Worm (Caenorhabditis elegans) whole organism, young adult: Measurements from ENCODE around the gene Y45F10B.9.

Source experiments
- B0336.3 ChIP-seq: fragments of 200-800 bp; sonication (Bioruptor generic); IDR thresholded peaks from 2 replicates; pipeline ENCODE4 v1.3.6; 2022; ENCODE audit warnings: missing genetic modification characterization, missing compliant biosample characterization
- C06A6.2 ChIP-seq: fragments of 200-800 bp; sonication (Bioruptor generic); conservative IDR thresholded peaks from 2 replicates; pipeline ENCODE4 v1.3.6; 2022; ENCODE audit warnings: missing genetic modification characterization, missing compliant biosample characterization
- C17E4.6 ChIP-seq: fragments of 200-800 bp; sonication (Bioruptor generic); IDR thresholded peaks from 2 replicates; pipeline ENCODE4 v1.3.6; 2022; ENCODE audit warnings: missing genetic modification reagents, missing genetic modification characterization, missing compliant biosample characterization
- D2030.7 ChIP-seq: fragments of 200-800 bp; sonication (Bioruptor generic); IDR thresholded peaks from 2 replicates; pipeline ENCODE4 v1.3.6; 2022; ENCODE audit warnings: missing genetic modification reagents, missing genetic modification characterization, missing compliant biosample characterization
- F33H1.4 ChIP-seq: fragments of 200-800 bp; sonication (Bioruptor generic); IDR thresholded peaks from 2 replicates; pipeline ENCODE4 v1.3.6; 2022; ENCODE audit warnings: missing genetic modification reagents, missing genetic modification characterization, missing compliant biosample characterization
- F37B4.10 ChIP-seq: fragments of 200-800 bp; sonication (Bioruptor generic); IDR thresholded peaks from 2 replicates; pipeline ENCODE4 v1.3.6; 2022; ENCODE audit warnings: missing genetic modification characterization, missing compliant biosample characterization
- F49E8.2 ChIP-seq: sonication (generic microtip); optimal IDR thresholded peaks from 3 replicates; lab custom pipeline; 2017; ENCODE audit warnings: missing genetic modification characterization, mild to moderate bottlenecking, missing compliant biosample characterization, antibody characterized with exemption, moderate library complexity; ENCODE audit not compliant: insufficient read depth
- F52B5.7 ChIP-seq: sonication (generic microtip); optimal IDR thresholded peaks from 2 replicates; lab custom pipeline; 2016; ENCODE audit warnings: mild to moderate bottlenecking, missing genetic modification characterization, missing compliant biosample characterization
- F57A8.1 ChIP-seq: fragments of 200-800 bp; sonication (Bioruptor generic); optimal IDR thresholded peaks from 2 replicates; lab custom pipeline; 2018; ENCODE audit warnings: mild to moderate bottlenecking, missing genetic modification characterization, moderate library complexity, missing compliant biosample characterization
- T07F8.4 ChIP-seq: sonication (generic microtip); optimal IDR thresholded peaks from 2 replicates; lab custom pipeline; 2016; ENCODE audit warnings: mild to moderate bottlenecking, missing genetic modification characterization, moderate library complexity, missing compliant biosample characterization
- Y53F4B.3 ChIP-seq: fragments of 200-800 bp; sonication (Bioruptor generic); IDR thresholded peaks from 2 replicates; pipeline ENCODE4 v1.3.6; 2022; ENCODE audit warnings: missing genetic modification reagents, missing genetic modification characterization, missing compliant biosample characterization
- Y53G8AR.9 ChIP-seq: fragments of 200-800 bp; sonication (Bioruptor generic); conservative IDR thresholded peaks from 2 replicates; pipeline ENCODE4 v1.3.6; 2022; ENCODE audit warnings: missing genetic modification reagents, missing genetic modification characterization, missing compliant biosample characterization
- athp-1 ChIP-seq: sonication (generic microtip); optimal IDR thresholded peaks from 2 replicates; lab custom pipeline; 2017; ENCODE audit warnings: mild to moderate bottlenecking, missing genetic modification characterization, missing compliant biosample characterization
- attf-3 ChIP-seq: fragments of 200-800 bp; sonication (Bioruptor generic); conservative IDR thresholded peaks from 2 replicates; pipeline ENCODE4 v1.3.6; 2022; ENCODE audit warnings: missing genetic modification reagents, missing genetic modification characterization, missing compliant biosample characterization
- cebp-1 ChIP-seq, 2 experiments: fragments of 200-800 bp in 1 of 2; sonication (Bioruptor generic) in 1 of 2; sonication (generic microtip) in 1 of 2; IDR thresholded peaks in 1 of 2; optimal IDR thresholded peaks in 1 of 2; 2 replicates each; pipeline versions ENCODE4 v1.3.6 to Lab custom; 2017 to 2022; ENCODE audit warnings: missing compliant biosample characterization in 2 of 2, missing genetic modification characterization in 2 of 2, mild to moderate bottlenecking in 1 of 2, missing genetic modification reagents in 1 of 2, moderate library complexity in 1 of 2
- ceh-100 ChIP-seq: fragments of 200-800 bp; sonication (Bioruptor generic); IDR thresholded peaks from 2 replicates; pipeline ENCODE4 v1.3.6; 2022; ENCODE audit warnings: missing genetic modification reagents, missing genetic modification characterization, missing compliant biosample characterization
- ceh-58 ChIP-seq: fragments of 200-800 bp; sonication (Bioruptor generic); IDR thresholded peaks from 2 replicates; pipeline ENCODE4 v1.3.6; 2022; ENCODE audit warnings: missing genetic modification characterization, missing compliant biosample characterization
- ceh-91 ChIP-seq: fragments of 200-800 bp; sonication (Bioruptor generic); IDR thresholded peaks from 2 replicates; pipeline ENCODE4 v1.3.6; 2022; ENCODE audit warnings: missing genetic modification reagents, missing genetic modification characterization, missing compliant biosample characterization
- dox-1 ChIP-seq: fragments of 200-800 bp; sonication (Bioruptor generic); IDR thresholded peaks from 2 replicates; pipeline ENCODE4 v1.3.6; 2022; ENCODE audit warnings: missing genetic modification reagents, missing genetic modification characterization, missing compliant biosample characterization
- egl-44 ChIP-seq: fragments of 200-800 bp; sonication (Bioruptor generic); IDR thresholded peaks from 2 replicates; pipeline ENCODE4 v1.3.6; 2022; ENCODE audit warnings: missing genetic modification reagents, missing genetic modification characterization, missing compliant biosample characterization
- egrh-3 ChIP-seq: fragments of 200-800 bp; sonication (Bioruptor generic); IDR thresholded peaks from 2 replicates; pipeline ENCODE4 v1.3.6; 2022; ENCODE audit warnings: missing genetic modification reagents, missing genetic modification characterization, missing compliant biosample characterization
- ekl-4 ChIP-seq: fragments of 200-800 bp; sonication (Bioruptor generic); IDR thresholded peaks from 2 replicates; pipeline ENCODE4 v1.3.6; 2022; ENCODE audit warnings: missing genetic modification reagents, missing genetic modification characterization, missing compliant biosample characterization
- ets-4 ChIP-seq: fragments of 200-800 bp; sonication (Bioruptor generic); optimal IDR thresholded peaks from 2 replicates; lab custom pipeline; 2018; ENCODE audit warnings: mild to moderate bottlenecking, missing genetic modification characterization, missing compliant biosample characterization
- fkh-3 ChIP-seq: sonication (generic microtip); optimal IDR thresholded peaks from 2 replicates; lab custom pipeline; 2016; ENCODE audit warnings: mild to moderate bottlenecking, missing genetic modification characterization, missing compliant biosample characterization
- hmg-20 ChIP-seq: fragments of 200-800 bp; sonication (Bioruptor generic); IDR thresholded peaks from 2 replicates; pipeline ENCODE4 v1.3.6; 2022; ENCODE audit warnings: missing genetic modification reagents, missing genetic modification characterization, missing compliant biosample characterization
- hsf-1 ChIP-seq: fragments of 200-800 bp; sonication (Bioruptor generic); IDR thresholded peaks from 2 replicates; pipeline ENCODE4 v1.3.6; 2022; ENCODE audit warnings: missing genetic modification reagents, missing genetic modification characterization, missing compliant biosample characterization
- lin-35 ChIP-seq, 3 experiments: fragments of 150-350 bp in 2 of 3; sonication (generic microtip) in 1 of 3; optimal IDR thresholded peaks; 2 replicates each; lab custom pipeline; 2014 to 2018; ENCODE audit warnings: missing biosample characterization in 3 of 3, missing genetic modification characterization in 3 of 3, missing genetic modification reagents in 3 of 3
- madf-6 ChIP-seq: fragments of 200-800 bp; sonication (Bioruptor generic); IDR thresholded peaks from 2 replicates; pipeline ENCODE4 v1.3.6; 2022; ENCODE audit warnings: missing genetic modification reagents, missing genetic modification characterization, missing compliant biosample characterization
- madf-8 ChIP-seq: fragments of 200-800 bp; sonication (Bioruptor generic); conservative IDR thresholded peaks from 2 replicates; pipeline ENCODE4 v1.3.6; 2022; ENCODE audit warnings: missing genetic modification reagents, missing genetic modification characterization, missing compliant biosample characterization
- mel-28 ChIP-seq: sonication (generic microtip); optimal IDR thresholded peaks from 2 replicates; lab custom pipeline; 2016; ENCODE audit warnings: borderline replicate concordance, mild to moderate bottlenecking, missing genetic modification characterization, missing compliant biosample characterization
- mxl-1 ChIP-seq: sonication (generic microtip); optimal IDR thresholded peaks from 2 replicates; lab custom pipeline; 2016; ENCODE audit warnings: missing genetic modification characterization, missing compliant biosample characterization
- pbrm-1 ChIP-seq: fragments of 200-800 bp; sonication (Bioruptor generic); IDR thresholded peaks from 2 replicates; pipeline ENCODE4 v1.3.6; 2022; ENCODE audit warnings: missing genetic modification reagents, missing genetic modification characterization, missing compliant biosample characterization
- rec-8 ChIP-seq, 2 experiments: sonication (generic microtip); optimal IDR thresholded peaks; 2 replicates each; lab custom pipeline; 2016; ENCODE audit warnings: mild to moderate bottlenecking in 2 of 2, missing genetic modification characterization in 2 of 2, missing genetic modification reagents in 2 of 2, missing genotype in 2 of 2, missing biosample characterization in 1 of 2, missing compliant biosample characterization in 1 of 2, moderate library complexity in 1 of 2
- snpc-1.1 ChIP-seq: sonication (generic microtip); optimal IDR thresholded peaks from 2 replicates; lab custom pipeline; 2017; ENCODE audit warnings: missing genetic modification characterization, mild to moderate bottlenecking, missing compliant biosample characterization, antibody characterized with exemption, moderate library complexity, missing genotype, missing genetic modification reagents; ENCODE audit not compliant: insufficient read depth
- snpc-1.3 ChIP-seq: sonication (generic microtip); optimal IDR thresholded peaks from 2 replicates; lab custom pipeline; 2017; ENCODE audit warnings: missing genetic modification characterization, mild to moderate bottlenecking, missing compliant biosample characterization, antibody characterized with exemption, moderate library complexity, missing genotype, missing genetic modification reagents; ENCODE audit not compliant: insufficient read depth
- snpc-3.4 ChIP-seq: sonication (generic microtip); optimal IDR thresholded peaks from 2 replicates; lab custom pipeline; 2017; ENCODE audit warnings: missing genetic modification characterization, mild to moderate bottlenecking, missing compliant biosample characterization, antibody characterized with exemption, moderate library complexity, missing genotype, missing genetic modification reagents
- snpc-4 ChIP-seq, 5 experiments: fragments of 150-350 bp in 1 of 5; sonication (generic microtip) in 4 of 5; optimal IDR thresholded peaks; 2 replicates each; lab custom pipeline; 2014 to 2018; ENCODE audit warnings: missing genetic modification characterization in 5 of 5, missing biosample characterization in 3 of 5, antibody characterized with exemption in 2 of 5, mild to moderate bottlenecking in 2 of 5, missing compliant biosample characterization in 2 of 5, missing genotype in 2 of 5, moderate library complexity in 2 of 5, missing genetic modification reagents in 1 of 5
- tbx-9 ChIP-seq: sonication (generic microtip); optimal IDR thresholded peaks from 2 replicates; lab custom pipeline; 2016; ENCODE audit warnings: borderline replicate concordance, missing genetic modification characterization, inconsistent platforms, missing compliant biosample characterization
- unc-130 ChIP-seq: sonication (generic microtip); optimal IDR thresholded peaks from 2 replicates; lab custom pipeline; 2016; ENCODE audit warnings: missing genetic modification reagents, missing genetic modification characterization, missing compliant biosample characterization
- xnd-1 ChIP-seq: sonication (generic microtip); optimal IDR thresholded peaks from 2 replicates; lab custom pipeline; 2016; ENCODE audit warnings: missing genotype, missing genetic modification reagents, missing genetic modification characterization, missing compliant biosample characterization
- ztf-26 ChIP-seq: sonication (generic microtip); optimal IDR thresholded peaks from 2 replicates; lab custom pipeline; 2017; ENCODE audit warnings: missing genetic modification characterization, missing compliant biosample characterization

Y45F10B.9 gene

DNA sequence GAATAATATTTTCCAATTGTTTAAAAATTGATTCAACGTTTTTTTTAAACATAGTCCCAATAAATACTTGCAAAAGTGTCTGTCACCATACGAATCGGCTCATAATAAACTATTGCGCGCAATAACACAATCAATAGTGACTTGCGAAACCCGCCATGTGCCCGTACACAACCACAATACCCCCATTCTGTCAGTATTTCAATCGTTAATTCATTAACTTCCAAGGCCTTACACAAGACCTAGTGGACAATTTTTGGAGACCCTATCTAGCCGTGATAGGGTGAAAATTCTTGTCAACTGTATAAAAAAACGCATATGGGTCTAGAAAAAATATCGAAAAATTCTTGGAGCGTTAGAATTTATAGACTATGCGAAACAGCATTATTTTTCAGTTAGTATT, 2.9 kb upstream of the Y45F10B.9 start (continued):
- TF ChIP-seq xnd-1 (tag; lab: Kevin White, UChicago) = peak; percentile 25
- TF ChIP-seq Y53G8AR.9 (GFP tag; lab: Robert Waterston, UW) = no peak
- TF ChIP-seq hsf-1 = 0 out of 2 replicates have a peak, but pooled peaks have one; percentile 41
- no peak for TF ChIP-seq ekl-4 (GFP tag; lab: Robert Waterston, UW)
- no peak for TF ChIP-seq ets-4 (GFP tag; lab: Kevin White, UChicago)
- TF ChIP-seq pbrm-1 = peak; percentile 80
- peak; percentile 94 for TF ChIP-seq snpc-4 (GFP tag; optimal IDR thresholded peaks at IDR 0.05; lab: Kevin White, UChicago)
- TF ChIP-seq snpc-4 (tag; optimal IDR thresholded peaks at IDR 0.05; lab: Kevin White, UChicago) = peak; percentile 95 to 98 (median 96)
- no peak for TF ChIP-seq rec-8 (tag; optimal IDR thresholded peaks at IDR 0.05; lab: Kevin White, UChicago)
- TF ChIP-seq F49E8.2 (tag; lab: Kevin White, UChicago) = peak; percentile 52
- no peak for TF ChIP-seq fkh-3 (tag; lab: Kevin White, UChicago)
- TF ChIP-seq madf-6 (GFP tag; lab: Robert Waterston, UW) = peak; percentile 74
- no peak for TF ChIP-seq ztf-26 (tag; lab: Kevin White, UChicago)
- no peak for TF ChIP-seq Y53F4B.3 (GFP tag; lab: Robert Waterston, UW)
- peak; percentile 66 for TF ChIP-seq D2030.7 (GFP tag; lab: Robert Waterston, UW)
- no peak for TF ChIP-seq F33H1.4 (GFP tag; lab: Robert Waterston, UW)
- TF ChIP-seq dox-1 (GFP tag; lab: Robert Waterston, UW) = peak; percentile 34; the same call in 1 of the 2 replicates
- TF ChIP-seq F37B4.10 (GFP tag; lab: Robert Waterston, UW) = no peak
- peak; percentile 94 for TF ChIP-seq snpc-1.1
- TF ChIP-seq F57A8.1 (GFP tag; lab: Kevin White, UChicago) = no peak
- no peak for TF ChIP-seq mxl-1 (tag; lab: Kevin White, UChicago)
- no peak for TF ChIP-seq egrh-3 (GFP tag; lab: Robert Waterston, UW)
- peak; percentile 90 for TF ChIP-seq snpc-3.4 (tag; lab: Kevin White, UChicago)
- no peak for TF ChIP-seq unc-130 (GFP tag; lab: Kevin White, UChicago)
- TF ChIP-seq snpc-1.3 (tag; lab: Kevin White, UChicago) = peak; percentile 76
- no peak for TF ChIP-seq hmg-20 (GFP tag; lab: Robert Waterston, UW)

DNA sequence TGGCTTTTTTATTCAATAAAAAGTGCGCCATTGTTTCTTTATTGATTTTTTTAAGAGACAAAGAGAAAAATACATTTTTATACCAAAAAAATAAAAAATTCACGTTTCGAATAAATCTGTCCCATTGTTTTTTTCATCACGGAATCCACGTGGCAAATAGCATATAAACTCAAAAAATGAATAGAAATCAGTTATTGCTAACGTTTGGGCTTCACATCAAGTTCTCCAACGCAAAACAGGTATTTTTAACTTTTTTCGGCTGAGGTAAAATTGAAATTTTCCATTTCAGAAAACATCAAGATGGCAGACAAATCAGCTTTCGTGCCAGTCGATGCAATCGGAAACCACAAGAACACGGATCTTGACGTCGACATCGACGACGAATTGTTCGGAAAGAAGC, 4.4 kb downstream of the Y45F10B.9 start, which contains the start of gene Y45F10B.3:
Gene Y45F10B.3, plus strand, starts transcription at position 301 of the 400 bp plus-strand sequence.
- TF ChIP-seq C06A6.2 = no peak
- TF ChIP-seq snpc-1.1 = no peak
- no peak for TF ChIP-seq C17E4.6 (GFP tag; lab: Robert Waterston, UW)
- no peak for TF ChIP-seq tbx-9
- no peak for TF ChIP-seq athp-1 (tag; lab: Kevin White, UChicago)
- no peak for TF ChIP-seq egl-44 (GFP tag; lab: Robert Waterston, UW)
- TF ChIP-seq F52B5.7 (tag; lab: Kevin White, UChicago) = no peak
- no peak for TF ChIP-seq lin-35 (GFP tag; optimal IDR thresholded peaks at IDR 0.05; lab: Kevin White, UChicago)
- TF ChIP-seq attf-3 (GFP tag; lab: Robert Waterston, UW) = no peak
- TF ChIP-seq ceh-58 (GFP tag; lab: Robert Waterston, UW) = no peak
- TF ChIP-seq B0336.3 (GFP tag; lab: Robert Waterston, UW) = no peak
- no peak for TF ChIP-seq ceh-91
- TF ChIP-seq hsf-1 = no peak
- no peak for TF ChIP-seq T07F8.4
- no peak for TF ChIP-seq cebp-1 (GFP tag; IDR thresholded peaks at IDR 0.05; lab: Robert Waterston, UW)
- no peak for TF ChIP-seq cebp-1 (tag; optimal IDR thresholded peaks at IDR 0.05; lab: Kevin White, UChicago)
- no peak for TF ChIP-seq unc-130 (GFP tag; lab: Kevin White, UChicago)
- no peak for TF ChIP-seq ceh-100
- TF ChIP-seq mel-28 (tag; lab: Kevin White, UChicago) = no peak
- TF ChIP-seq snpc-1.3 (tag; lab: Kevin White, UChicago) = no peak
- TF ChIP-seq madf-8 (GFP tag; lab: Robert Waterston, UW) = no peak
